Worm (Caenorhabditis elegans) whole organism, mixed stage, embryonic: ENCODE data around the gene Y77E11A.23.

ENCODE experiments used
- M03D4.4 ChIP-seq: sonication (generic microtip); optimal IDR thresholded peaks from 2 replicates; lab custom pipeline; 2017; ENCODE audit warnings: mild to moderate bottlenecking, missing genetic modification characterization, missing compliant biosample characterization
- bed-3 ChIP-seq: fragments of 200-800 bp; sonication (Bioruptor generic); optimal IDR thresholded peaks from 3 replicates; lab custom pipeline; 2018; ENCODE audit warnings: mild to moderate bottlenecking, missing genetic modification characterization, moderate library complexity, missing compliant biosample characterization
- blmp-1 ChIP-seq: fragments of 150-350 bp; optimal IDR thresholded peaks from 2 replicates; lab custom pipeline; 2014; ENCODE audit warnings: missing biosample characterization, missing genetic modification characterization
- ceh-39 ChIP-seq: fragments of 150-350 bp; optimal IDR thresholded peaks from 2 replicates; lab custom pipeline; 2014; ENCODE audit warnings: missing biosample characterization, missing genetic modification characterization
- ceh-43 ChIP-seq: fragments of 200-800 bp; sonication (Bioruptor generic); optimal IDR thresholded peaks from 2 replicates; lab custom pipeline; 2018; ENCODE audit warnings: mild to moderate bottlenecking, missing genetic modification characterization, moderate library complexity, missing compliant biosample characterization
- ceh-83 ChIP-seq: fragments of 200-800 bp; sonication (Bioruptor generic); optimal IDR thresholded peaks from 2 replicates; lab custom pipeline; 2018; ENCODE audit warnings: mild to moderate bottlenecking, missing genetic modification characterization, missing compliant biosample characterization
- ces-1 ChIP-seq: fragments of 150-350 bp; optimal IDR thresholded peaks from 2 replicates; lab custom pipeline; 2014; ENCODE audit warnings: missing biosample characterization, missing genetic modification reagents, missing genetic modification characterization
- cnd-1 ChIP-seq: fragments of 200-800 bp; sonication (Bioruptor generic); optimal IDR thresholded peaks from 2 replicates; lab custom pipeline; 2018; ENCODE audit warnings: mild to moderate bottlenecking, missing genetic modification characterization, missing compliant biosample characterization
- elt-3 ChIP-seq: fragments of 150-350 bp; optimal IDR thresholded peaks from 2 replicates; lab custom pipeline; 2014; ENCODE audit warnings: missing biosample characterization, missing genetic modification characterization
- flh-1 ChIP-seq: fragments of 200-800 bp; sonication (Bioruptor generic); optimal IDR thresholded peaks from 2 replicates; lab custom pipeline; 2018; ENCODE audit warnings: mild to moderate bottlenecking, missing genetic modification characterization, moderate library complexity, missing compliant biosample characterization
- ham-2 ChIP-seq: fragments of 200-800 bp; sonication (Bioruptor generic); optimal IDR thresholded peaks from 2 replicates; lab custom pipeline; 2018; ENCODE audit warnings: mild to moderate bottlenecking, missing genetic modification characterization, missing compliant biosample characterization
- hlh-1 ChIP-seq: fragments of 150-350 bp; optimal IDR thresholded peaks from 2 replicates; lab custom pipeline; 2014; ENCODE audit warnings: missing biosample characterization, missing genetic modification reagents, missing genetic modification characterization
- lin-32 ChIP-seq: fragments of 200-800 bp; sonication (Bioruptor generic); optimal IDR thresholded peaks from 2 replicates; lab custom pipeline; 2018; ENCODE audit warnings: mild to moderate bottlenecking, missing genetic modification characterization, missing compliant biosample characterization
- lsy-2 ChIP-seq: fragments of 150-350 bp; optimal IDR thresholded peaks from 2 replicates; lab custom pipeline; 2014; ENCODE audit warnings: missing biosample characterization, missing genetic modification characterization
- mab-5 ChIP-seq: fragments of 150-350 bp; optimal IDR thresholded peaks from 2 replicates; lab custom pipeline; 2014; ENCODE audit warnings: missing biosample characterization, missing genetic modification characterization
- mep-1 ChIP-seq: fragments of 150-350 bp; optimal IDR thresholded peaks from 2 replicates; lab custom pipeline; 2017; ENCODE audit warnings: missing biosample characterization, missing genetic modification reagents, missing genetic modification characterization, inconsistent platforms
- nhr-12 ChIP-seq: fragments of 150-350 bp; optimal IDR thresholded peaks from 2 replicates; lab custom pipeline; 2014; ENCODE audit warnings: missing biosample characterization, missing genetic modification characterization
- nhr-2 ChIP-seq: fragments of 150-350 bp; optimal IDR thresholded peaks from 2 replicates; lab custom pipeline; 2014; ENCODE audit warnings: missing biosample characterization, missing genetic modification characterization
- nhr-237 ChIP-seq: fragments of 150-350 bp; optimal IDR thresholded peaks from 2 replicates; lab custom pipeline; 2014; ENCODE audit warnings: missing biosample characterization, missing genetic modification characterization
- nhr-28 ChIP-seq: fragments of 150-350 bp; optimal IDR thresholded peaks from 2 replicates; lab custom pipeline; 2014; ENCODE audit warnings: missing biosample characterization, missing genetic modification characterization
- nhr-76 ChIP-seq: sonication (generic microtip); optimal IDR thresholded peaks from 2 replicates; lab custom pipeline; 2017; ENCODE audit warnings: missing biosample characterization, missing genetic modification characterization
- pha-4 ChIP-seq: fragments of 150-350 bp; optimal IDR thresholded peaks from 2 replicates; lab custom pipeline; 2018; ENCODE audit warnings: missing biosample characterization, missing genetic modification reagents, missing genetic modification characterization
- sem-2 ChIP-seq: fragments of 200-800 bp; sonication (Bioruptor generic); optimal IDR thresholded peaks from 2 replicates; lab custom pipeline; 2018; ENCODE audit warnings: mild to moderate bottlenecking, missing genetic modification characterization, missing compliant biosample characterization
- snpc-4 ChIP-seq: fragments of 150-350 bp; optimal IDR thresholded peaks from 2 replicates; lab custom pipeline; 2014; ENCODE audit warnings: missing biosample characterization, missing genetic modification characterization
- sptf-1 ChIP-seq: sonication (generic microtip); optimal IDR thresholded peaks from 2 replicates; lab custom pipeline; 2017; ENCODE audit warnings: mild to moderate bottlenecking, missing genetic modification characterization, moderate library complexity, missing compliant biosample characterization
- tbx-8 ChIP-seq: fragments of 200-800 bp; sonication (Bioruptor generic); optimal IDR thresholded peaks from 2 replicates; lab custom pipeline; 2018; ENCODE audit warnings: mild to moderate bottlenecking, missing genetic modification characterization, moderate library complexity, missing compliant biosample characterization
- unc-39 ChIP-seq: fragments of 150-350 bp; optimal IDR thresholded peaks from 2 replicates; lab custom pipeline; 2014; ENCODE audit warnings: missing biosample characterization, missing genetic modification characterization
- unc-62 ChIP-seq: fragments of 150-350 bp; optimal IDR thresholded peaks from 2 replicates; lab custom pipeline; 2014; ENCODE audit warnings: missing biosample characterization, missing genetic modification reagents, missing genetic modification characterization
- zip-8 ChIP-seq: fragments of 150-350 bp; optimal IDR thresholded peaks from 2 replicates; lab custom pipeline; 2014; ENCODE audit warnings: missing biosample characterization, missing genetic modification characterization
- ztf-11 ChIP-seq: fragments of 150-350 bp; optimal IDR thresholded peaks from 2 replicates; lab custom pipeline; 2014; ENCODE audit warnings: missing biosample characterization, missing genetic modification characterization

Y77E11A.23 gene

DNA sequence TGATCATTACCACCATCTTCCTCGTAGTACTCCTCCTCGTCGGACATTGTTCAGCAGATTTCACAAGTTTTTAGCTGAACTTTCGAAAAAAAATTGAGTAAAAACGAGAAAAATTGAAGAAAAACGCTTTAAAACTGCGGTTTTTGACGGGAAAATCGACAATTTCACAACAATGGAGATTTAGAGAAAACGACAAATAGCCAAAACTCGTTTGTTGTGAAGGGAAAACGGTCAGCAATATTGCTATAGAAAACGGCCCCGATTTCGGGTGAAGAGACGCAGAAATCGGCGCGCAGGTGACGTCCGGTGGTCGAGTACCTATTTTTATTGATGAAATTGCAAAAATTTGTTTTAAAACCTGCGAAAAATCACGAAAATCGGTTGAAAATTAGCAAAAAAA, 15.8 kb upstream of the Y77E11A.23 start, which contains the start of gene clp-7:
Gene clp-7 (minus strand): TSS at position 47 of the 400 bp plus-strand sequence.
- no peak for TF ChIP-seq tbx-8 (GFP tag; lab: Kevin White, UChicago)
- no peak for TF ChIP-seq bed-3
- TF ChIP-seq hlh-1 (tag; lab: Kevin White, UChicago) = peak; percentile 22
- TF ChIP-seq ceh-43 (GFP tag; lab: Kevin White, UChicago) = no peak
- no peak for TF ChIP-seq lin-32 (GFP tag; lab: Kevin White, UChicago)

DNA sequence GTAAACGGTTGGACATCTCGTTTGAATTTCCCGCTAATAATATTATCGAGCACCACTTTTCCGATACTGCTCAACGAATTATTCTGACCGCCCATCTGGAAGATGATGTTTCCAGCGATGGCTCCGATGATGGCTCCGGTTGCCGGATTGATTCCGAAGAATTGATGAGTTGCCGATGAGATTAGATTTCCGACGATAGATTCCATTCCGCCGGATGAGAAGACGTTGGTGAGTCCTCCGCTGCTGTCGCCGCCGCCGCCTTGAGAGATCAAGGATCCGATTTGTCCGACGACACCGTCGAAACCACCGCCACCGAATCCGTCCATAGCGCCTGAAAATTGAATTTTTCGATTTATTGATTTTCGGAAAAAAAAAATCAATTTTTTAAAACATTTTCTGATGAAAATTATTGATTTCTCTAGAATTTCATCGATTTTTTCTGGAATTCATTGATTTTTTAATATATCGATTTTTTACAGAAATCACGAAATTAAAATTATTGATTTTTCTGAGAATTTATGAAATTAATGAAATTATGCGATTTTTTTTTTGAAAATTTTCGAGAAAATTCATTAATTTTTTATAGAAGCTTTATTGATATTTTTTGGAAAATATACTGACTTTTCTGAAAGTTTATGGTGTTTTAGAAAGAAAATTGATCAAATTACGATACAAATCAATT, 14.0 kb upstream of the Y77E11A.23 start:
- TF ChIP-seq lsy-2 (tag; lab: Kevin White, UChicago) (no peak), flh-1 (GFP tag; lab: Kevin White, UChicago) (no peak), bed-3 (no peak), tbx-8 (GFP tag; lab: Kevin White, UChicago) (no peak), blmp-1 (tag; lab: Kevin White, UChicago) (no peak), M03D4.4 (no peak), nhr-76 (tag; lab: Kevin White, UChicago) (no peak), zip-8 (tag; lab: Kevin White, UChicago) (no peak), sem-2 (GFP tag; lab: Kevin White, UChicago) (no peak), unc-62 (GFP tag; lab: Kevin White, UChicago) (no peak), ceh-43 (GFP tag; lab: Kevin White, UChicago) (no peak), nhr-2 (tag; lab: Kevin White, UChicago) (no peak), mep-1 (tag; lab: Kevin White, UChicago) (no peak), cnd-1 (tag; lab: Kevin White, UChicago) (no peak), pha-4 (tag; lab: Kevin White, UChicago) (no peak), ham-2 (no peak), elt-3 (tag; lab: Kevin White, UChicago) (no peak)

DNA sequence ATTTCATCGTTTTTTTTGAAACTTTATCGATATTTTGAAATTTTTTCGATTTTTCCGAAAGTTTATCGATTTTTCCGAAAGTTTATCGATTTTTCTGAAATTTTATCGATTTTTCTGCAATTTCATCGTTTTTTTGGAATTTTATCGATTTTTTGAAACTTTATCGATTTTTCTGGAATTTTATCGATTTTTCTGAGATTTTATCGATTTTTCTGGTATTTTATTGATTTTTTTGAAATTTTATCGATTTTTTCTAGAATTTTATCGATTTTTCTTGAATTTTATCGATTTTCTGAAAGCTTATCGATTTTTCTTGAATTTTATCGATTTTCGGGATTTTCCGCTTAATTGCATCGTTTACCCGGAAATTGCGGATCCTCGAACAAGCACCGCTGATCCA, 13.3 kb upstream of the Y77E11A.23 start:
- TF ChIP-seq ceh-43 (GFP tag; lab: Kevin White, UChicago) (no peak), sptf-1 (tag; lab: Kevin White, UChicago) (no peak), snpc-4 (tag; lab: Kevin White, UChicago) (no peak), nhr-12 (tag; lab: Kevin White, UChicago) (no peak), pha-4 (tag; lab: Kevin White, UChicago) (no peak), nhr-76 (tag; lab: Kevin White, UChicago) (no peak), nhr-237 (tag; lab: Kevin White, UChicago) (no peak)

DNA sequence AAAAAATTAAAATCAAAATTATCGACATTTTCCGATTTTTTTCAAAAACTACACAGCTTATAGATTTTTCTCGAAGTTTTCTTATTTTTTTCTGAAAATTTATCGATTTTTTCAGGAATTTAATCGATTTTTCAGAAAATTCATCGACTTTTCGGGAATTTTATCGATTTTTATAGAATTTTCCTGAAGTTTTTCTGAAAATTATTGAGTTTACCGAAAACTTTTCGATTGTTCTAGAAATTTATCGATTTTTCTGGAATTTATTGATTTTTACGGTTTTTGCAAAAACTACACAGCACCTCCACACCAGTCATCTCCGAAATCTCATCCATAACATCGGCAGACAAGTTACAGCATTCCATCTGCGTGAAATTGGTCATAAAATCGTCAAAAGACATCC, 7.5 kb upstream of the Y77E11A.23 start:
- TF ChIP-seq nhr-237 (tag; lab: Kevin White, UChicago) = no peak
- no peak for TF ChIP-seq unc-39 (tag; lab: Kevin White, UChicago)
- no peak for TF ChIP-seq ceh-83 (GFP tag; lab: Kevin White, UChicago)
- TF ChIP-seq ztf-11 (tag; lab: Kevin White, UChicago) = no peak
- no peak for TF ChIP-seq nhr-28 (tag; lab: Kevin White, UChicago)
- TF ChIP-seq nhr-2 (tag; lab: Kevin White, UChicago) = no peak
- no peak for TF ChIP-seq lsy-2 (tag; lab: Kevin White, UChicago)
- no peak for TF ChIP-seq nhr-76 (tag; lab: Kevin White, UChicago)
- TF ChIP-seq ces-1 (GFP tag; lab: Kevin White, UChicago) = no peak
- no peak for TF ChIP-seq ham-2
- TF ChIP-seq snpc-4 (tag; lab: Kevin White, UChicago) = no peak
- no peak for TF ChIP-seq mep-1 (tag; lab: Kevin White, UChicago)
- TF ChIP-seq blmp-1 (tag; lab: Kevin White, UChicago) = no peak
- TF ChIP-seq mab-5 (tag; lab: Kevin White, UChicago) = no peak

DNA sequence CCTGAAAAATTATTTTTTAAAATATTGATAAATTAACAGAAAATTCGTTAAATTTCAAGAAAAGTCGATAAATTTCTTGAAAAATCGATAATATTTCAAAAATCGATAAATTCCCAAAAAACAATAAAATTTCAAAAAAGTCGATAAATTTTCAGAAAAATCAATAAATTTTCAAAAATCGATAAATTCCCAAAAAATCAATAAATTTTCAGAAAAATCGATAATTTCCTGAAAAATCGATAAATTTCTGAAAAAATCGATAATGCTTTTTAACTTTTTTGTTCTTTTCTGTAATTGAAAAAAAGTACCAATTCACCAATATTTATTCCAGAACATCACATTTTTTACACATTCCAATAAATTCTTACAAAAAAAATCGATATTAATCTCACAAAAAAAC, 5.0 kb upstream of the Y77E11A.23 start:
- TF ChIP-seq ztf-11 (tag; lab: Kevin White, UChicago) (no peak), mep-1 (tag; lab: Kevin White, UChicago) (no peak), elt-3 (tag; lab: Kevin White, UChicago) (no peak), sem-2 (GFP tag; lab: Kevin White, UChicago) (no peak), hlh-1 (tag; lab: Kevin White, UChicago) (no peak), ceh-39 (no peak)
